Fruit fly (Drosophila melanogaster): Measurements from ENCODE around the gene mew.

The mew gene

dm6 chrX:13284548-13284974 lies 26.3 kb upstream of the mew start:
- TF ChIP-seq CG17801 (GFP tag; optimal IDR thresholded peaks at IDR 0.05; ENCODE audit: partially characterized antibody), result no peak

- no peak for TF ChIP-seq CG17801 (GFP tag; optimal IDR thresholded peaks at IDR 0.05; ENCODE audit: partially characterized antibody)
These were observed 25.8 kb upstream of the mew start for dm6 chrX:13283940-13284547.

dm6 chrX:13282717-13283116 lies 24.4 kb upstream of the mew start:
- TF ChIP-seq CG17801 (GFP tag; optimal IDR thresholded peaks at IDR 0.05; ENCODE audit: partially characterized antibody), result no peak

- TF ChIP-seq CG17801 (GFP tag; optimal IDR thresholded peaks at IDR 0.05; ENCODE audit: partially characterized antibody), result no peak
These were observed 23.1 kb upstream of the mew start for dm6 chrX:13281244-13281877.

dm6 chrX:13280738-13281137 lies 22.4 kb upstream of the mew start:
- TF ChIP-seq CG17801 (GFP tag; optimal IDR thresholded peaks at IDR 0.05; ENCODE audit: partially characterized antibody), result no peak

dm6 chrX:13280235-13280634 lies 21.9 kb upstream of the mew start:
- no peak for TF ChIP-seq CG17801 (GFP tag; optimal IDR thresholded peaks at IDR 0.05; ENCODE audit: partially characterized antibody)

dm6 chrX:13278468-13278982 lies 20.2 kb upstream of the mew start:
- no peak for TF ChIP-seq CG17801 (GFP tag; optimal IDR thresholded peaks at IDR 0.05; ENCODE audit: partially characterized antibody)

- peak; percentile 85 for TF ChIP-seq CG17801 (GFP tag; optimal IDR thresholded peaks at IDR 0.05; ENCODE audit: partially characterized antibody)
These were observed 19.5 kb upstream of the mew start for dm6 chrX:13277580-13278467.

- no peak for TF ChIP-seq CG17801 (GFP tag; optimal IDR thresholded peaks at IDR 0.05; ENCODE audit: partially characterized antibody)
These were observed 18.9 kb upstream of the mew start for dm6 chrX:13277148-13277547.

dm6 chrX:13276713-13277112 lies 18.4 kb upstream of the mew start:
- TF ChIP-seq CG17801 (GFP tag; optimal IDR thresholded peaks at IDR 0.05; ENCODE audit: partially characterized antibody), result peak; percentile 87

dm6 chrX:13275139-13275538 lies 16.8 kb upstream of the mew start:
- peak; percentile 33 for TF ChIP-seq CG17801 (GFP tag; optimal IDR thresholded peaks at IDR 0.05; ENCODE audit: partially characterized antibody)

- TF ChIP-seq CG17801 (GFP tag; optimal IDR thresholded peaks at IDR 0.05; ENCODE audit: partially characterized antibody), result no peak
These were observed 16.3 kb upstream of the mew start for dm6 chrX:13274429-13275095.

dm6 chrX:13273417-13273816 lies 15.1 kb upstream of the mew start:
- TF ChIP-seq CG17801 (GFP tag; optimal IDR thresholded peaks at IDR 0.05; ENCODE audit: partially characterized antibody), result no peak

- TF ChIP-seq CG17801 (GFP tag; optimal IDR thresholded peaks at IDR 0.05; ENCODE audit: partially characterized antibody), result no peak
These were observed 14.5 kb upstream of the mew start for dm6 chrX:13272676-13273233.

dm6 chrX:13258757-13259067 lies 422 bp upstream of the mew start, which contains the start of gene comt:
Gene comt, plus strand, starts transcription at chrX:13259021.
- no peak for TF ChIP-seq CG17801 (GFP tag; optimal IDR thresholded peaks at IDR 0.05; ENCODE audit: partially characterized antibody)

Data from ovary, adult (tissue).